Fruit fly (Drosophila melanogaster): Measurements from ENCODE around the gene Mtr4.

The Mtr4 gene

dm6 chr2L:15750523-15751258, 1.4 kb upstream of the Mtr4 start, which contains the start of gene ND-B17 (continued):
- TF ChIP-seq tna (GFP tag; IDR thresholded peaks at IDR 0.05; ENCODE audit: partially characterized antibody) (no peak), grn (GFP tag; optimal IDR thresholded peaks at IDR 0.05) (no peak), CG2678 (tag; optimal IDR thresholded peaks at IDR 0.05) (no peak), da (GFP tag; optimal IDR thresholded peaks at IDR 0.05) (peak; percentile 41), CG2202 (tag; optimal IDR thresholded peaks at IDR 0.05) (no peak), CG11093 (GFP tag; IDR thresholded peaks at IDR 0.05) (no peak), CG4854 (GFP tag; optimal IDR thresholded peaks at IDR 0.05) (no peak), sug (tag; optimal IDR thresholded peaks at IDR 0.05) (peak; percentile 29), dysf (GFP tag; IDR thresholded peaks at IDR 0.05) (0 out of 3 replicates have a peak, but pooled peaks have one; percentile 31), Nf-YA (GFP tag; IDR thresholded peaks at IDR 0.05) (no peak), CG2889 (GFP tag; IDR thresholded peaks at IDR 0.05) (no peak), CG15011 (GFP tag; optimal IDR thresholded peaks at IDR 0.05) (no peak), gro (GFP tag; optimal IDR thresholded peaks at IDR 0.05) (no peak), CG2120 (GFP tag; optimal IDR thresholded peaks at IDR 0.05) (peak; percentile 70), bab2 (GFP tag; optimal IDR thresholded peaks at IDR 0.05) (peak; percentile 56), shn (GFP tag; optimal IDR thresholded peaks at IDR 0.05) (peak; percentile 55), CG3995 (GFP tag; optimal IDR thresholded peaks at IDR 0.05) (peak; percentile 22), Hr51 (GFP tag; optimal IDR thresholded peaks at IDR 0.05) (peak in 1 of 2 experiments; percentile 37), Camta (GFP tag; optimal IDR thresholded peaks at IDR 0.05) (peak; percentile 48), CG10321 (GFP tag; IDR thresholded peaks at IDR 0.05) (no peak), Adf1 (GFP tag; IDR thresholded peaks at IDR 0.05) (peak; percentile 24; the same call in 1 of the 2 replicates), ap (GFP tag; IDR thresholded peaks at IDR 0.05) (0 out of 2 replicates have a peak, but pooled peaks have one; percentile 25), p53 (GFP tag; optimal IDR thresholded peaks at IDR 0.05) (peak; percentile 19), nerfin-1 (tag; optimal IDR thresholded peaks at IDR 0.05) (no peak), CG6813 (GFP tag; optimal IDR thresholded peaks at IDR 0.05) (no peak), Dref (GFP tag; IDR thresholded peaks at IDR 0.05) (peak; percentile 37; the same call in 1 of the 2 replicates), CG4730 (GFP tag; IDR thresholded peaks at IDR 0.05) (no peak), gce (GFP tag; IDR thresholded peaks at IDR 0.05) (no peak), esg (GFP tag; conservative IDR thresholded peaks at IDR 0.05) (peak; percentile 55; the same call in 1 of the 2 replicates), pho (GFP tag; optimal IDR thresholded peaks at IDR 0.05) (peak; percentile 44), Dll (GFP tag; IDR thresholded peaks at IDR 0.05; ENCODE audit: partially characterized antibody) (peak; percentile 46; the same call in 1 of the 4 replicates), GATAe (GFP tag; conservative IDR thresholded peaks at IDR 0.05) (no peak), her (GFP tag; optimal IDR thresholded peaks at IDR 0.05) (peak; percentile 24), fru (optimal IDR thresholded peaks at IDR 0.05) (no peak), ham (GFP tag; IDR thresholded peaks at IDR 0.05) (no peak), sna (GFP tag; IDR thresholded peaks at IDR 0.05; ENCODE audit: partially characterized antibody) (0 out of 2 replicates have a peak, but pooled peaks have one; percentile 32), CG7963 (GFP tag; IDR thresholded peaks at IDR 0.05; ENCODE audit: partially characterized antibody) (no peak), Dip2 (GFP tag; IDR thresholded peaks at IDR 0.05) (no peak), NK7.1 (GFP tag; optimal IDR thresholded peaks at IDR 0.05) (no peak), CG8924 (tag; optimal IDR thresholded peaks at IDR 0.05) (peak; percentile 42), CG11504 (tag; optimal IDR thresholded peaks at IDR 0.05) (no peak), fd96Cb (tag; optimal IDR thresholded peaks at IDR 0.05) (no peak), CG3065 (GFP tag; optimal IDR thresholded peaks at IDR 0.05) (no peak), CG1233 (GFP tag; optimal IDR thresholded peaks at IDR 0.05) (no peak), eve (GFP tag; optimal IDR thresholded peaks at IDR 0.05) (no peak), Atf3 (GFP tag; optimal IDR thresholded peaks at IDR 0.05) (peak; percentile 35), Sox102F (GFP tag; optimal IDR thresholded peaks at IDR 0.05) (no peak), CG2712 (tag; optimal IDR thresholded peaks at IDR 0.05) (peak; percentile 19), CG10462 (GFP tag; optimal IDR thresholded peaks at IDR 0.05) (peak; percentile 19), Bgb (GFP tag; IDR thresholded peaks at IDR 0.05; ENCODE audit: partially characterized antibody) (no peak; the same call in 1 of the 2 replicates)
